Worm (Caenorhabditis elegans) whole organism, L4/young adult: ENCODE results near the gene mccc-2.

Experiments used
- dao-5 ChIP-seq: sonication (generic microtip); optimal IDR thresholded peaks from 2 replicates; lab custom pipeline; 2016; ENCODE audit warnings: missing genotype, missing genetic modification characterization, moderate library complexity, missing compliant biosample characterization
- him-1 ChIP-seq: sonication (generic microtip); optimal IDR thresholded peaks from 2 replicates; lab custom pipeline; 2016; ENCODE audit warnings: missing genotype, missing genetic modification reagents, missing genetic modification characterization, missing compliant biosample characterization

ce11 chrIII:9069712-9070111, 19.5 kb downstream of the mccc-2 start:
- TF ChIP-seq dao-5 (tag; lab: Kevin White, UChicago) (no peak), him-1 (tag; lab: Kevin White, UChicago) (no peak)
